Fruit fly (Drosophila melanogaster): ENCODE measurements around the gene Ada1-2.

DNA sequence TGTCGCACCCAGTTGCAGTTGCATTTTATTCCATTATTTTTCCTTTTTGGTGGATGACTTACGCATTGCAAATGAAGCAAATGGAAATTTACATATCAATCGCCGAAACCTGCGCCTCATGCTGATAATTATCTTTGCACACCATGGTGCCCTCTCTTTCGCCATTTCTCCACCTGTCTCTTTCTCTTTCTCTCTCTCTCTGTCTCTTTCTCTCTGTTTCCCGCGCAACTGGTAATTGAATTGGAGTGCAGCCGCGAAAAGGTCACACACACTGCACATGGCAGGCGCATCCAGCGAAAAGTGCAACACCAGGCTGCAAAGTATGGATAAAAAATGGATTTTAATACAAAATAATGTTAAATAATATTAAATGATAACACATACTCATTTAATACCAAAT lies 15.0 kb upstream of the Ada1-2 start:
- TF ChIP-seq CTCF (optimal IDR thresholded peaks at IDR 0.05): no peak
- no peak for TF ChIP-seq CG8478 (optimal IDR thresholded peaks at IDR 0.05)
